Fruit fly (Drosophila melanogaster) whole organism, embryonic: ENCODE results near the gene CG17612.

Experiments used
- CG10431 ChIP-seq: fragments of 200-800 bp; sonication (Bioruptor generic); optimal IDR thresholded peaks from 3 replicates; lab custom pipeline; 2018; ENCODE audit warnings: missing biosample characterization, mild to moderate bottlenecking, missing genetic modification characterization
- CG10543 ChIP-seq: fragments of 200-800 bp; sonication (Bioruptor generic); optimal IDR thresholded peaks from 3 replicates; lab custom pipeline; 2017; ENCODE audit warnings: missing biosample characterization, mild to moderate bottlenecking, missing genetic modification characterization, moderate library complexity
- CG11695 ChIP-seq: fragments of 200-800 bp; sonication (Bioruptor generic); IDR thresholded peaks from 3 replicates; pipeline ENCODE4 v1.3.6; 2022; ENCODE audit warnings: missing biosample characterization, missing genetic modification characterization
- CG12155 ChIP-seq: fragments of 200-800 bp; sonication (Bioruptor generic); optimal IDR thresholded peaks from 3 replicates; lab custom pipeline; 2016; ENCODE audit warnings: missing biosample characterization, missing genetic modification characterization
- CG13424 ChIP-seq: fragments of 200-800 bp; sonication (Bioruptor generic); optimal IDR thresholded peaks from 2 replicates; lab custom pipeline; 2019; ENCODE audit warnings: missing biosample characterization, mild to moderate bottlenecking, missing genetic modification characterization, moderate library complexity
- CG15073 ChIP-seq: fragments of 200-800 bp; sonication (Bioruptor generic); optimal IDR thresholded peaks from 2 replicates; lab custom pipeline; 2016; ENCODE audit warnings: missing biosample characterization, missing genetic modification characterization
- CG17359 ChIP-seq: fragments of 200-800 bp; sonication (Bioruptor generic); optimal IDR thresholded peaks from 3 replicates; lab custom pipeline; 2018; ENCODE audit warnings: missing biosample characterization, mild to moderate bottlenecking, missing genetic modification characterization, moderate library complexity
- CG31441 ChIP-seq: fragments of 200-800 bp; sonication (Bioruptor generic); IDR thresholded peaks from 2 replicates; pipeline ENCODE4 v1.3.6; 2022; ENCODE audit warnings: missing biosample characterization, missing genetic modification characterization
- CG42726 ChIP-seq: fragments of 200-800 bp; sonication (Bioruptor generic); IDR thresholded peaks from 2 replicates; pipeline ENCODE4 v1.3.6; 2022; ENCODE audit warnings: missing biosample characterization, missing genetic modification characterization; ENCODE audit not compliant: partially characterized antibody
- CG6791 ChIP-seq: fragments of 200-800 bp; sonication (Bioruptor generic); IDR thresholded peaks from 3 replicates; pipeline ENCODE4 v1.3.6; 2022; ENCODE audit warnings: missing biosample characterization, missing genetic modification characterization; ENCODE audit not compliant: partially characterized antibody
- CG7556 ChIP-seq: fragments of 200-800 bp; sonication (Bioruptor generic); optimal IDR thresholded peaks from 2 replicates; lab custom pipeline; 2017; ENCODE audit warnings: missing biosample characterization, mild to moderate bottlenecking, missing genetic modification characterization
- CG8944 ChIP-seq: fragments of 200-800 bp; sonication (Bioruptor generic); optimal IDR thresholded peaks from 3 replicates; lab custom pipeline; 2016; ENCODE audit warnings: missing biosample characterization, missing genetic modification characterization
- CG9437 ChIP-seq: fragments of 200-800 bp; sonication (Bioruptor generic); optimal IDR thresholded peaks from 2 replicates; lab custom pipeline; 2018; ENCODE audit warnings: missing biosample characterization, mild to moderate bottlenecking, missing genetic modification characterization
- E2f2 ChIP-seq: fragments of 200-800 bp; sonication (Bioruptor generic); IDR thresholded peaks from 2 replicates; pipeline ENCODE4 v1.3.6; 2022; ENCODE audit warnings: missing biosample characterization, missing genetic modification characterization
- HLH3B ChIP-seq: fragments of 200-800 bp; sonication (Bioruptor generic); IDR thresholded peaks from 2 replicates; pipeline ENCODE4 v1.3.6; 2022; ENCODE audit warnings: missing biosample characterization, missing genetic modification characterization
- Hey ChIP-seq: fragments of 200-800 bp; sonication (Bioruptor generic); optimal IDR thresholded peaks from 3 replicates; lab custom pipeline; 2018; ENCODE audit warnings: missing biosample characterization, mild to moderate bottlenecking, missing genetic modification characterization
- HmgZ ChIP-seq: fragments of 200-800 bp; sonication (Bioruptor generic); optimal IDR thresholded peaks from 2 replicates; lab custom pipeline; 2018; ENCODE audit warnings: missing biosample characterization, mild to moderate bottlenecking, missing genetic modification characterization
- MTF-1 ChIP-seq: fragments of 200-800 bp; sonication (Bioruptor generic); optimal IDR thresholded peaks from 2 replicates; lab custom pipeline; 2018; ENCODE audit warnings: missing biosample characterization, mild to moderate bottlenecking, missing genetic modification characterization, borderline replicate concordance
- Med ChIP-seq: fragments of 200-800 bp; sonication (Bioruptor generic); peaks from one replicate; lab custom pipeline; 2016; ENCODE audit warnings: missing biosample characterization, missing genetic modification characterization, mild to moderate bottlenecking, inconsistent platforms, moderate library complexity
- Meics ChIP-seq: fragments of 200-800 bp; sonication (Bioruptor generic); optimal IDR thresholded peaks from 2 replicates; lab custom pipeline; 2017; ENCODE audit warnings: missing biosample characterization, mild to moderate bottlenecking, missing genetic modification characterization
- Myb ChIP-seq: fragments of 200-800 bp; sonication (Bioruptor generic); optimal IDR thresholded peaks from 2 replicates; lab custom pipeline; 2016; ENCODE audit warnings: missing biosample characterization, missing genetic modification characterization
- NK7.1 ChIP-seq: fragments of 200-800 bp; sonication (Bioruptor generic); optimal IDR thresholded peaks from 3 replicates; lab custom pipeline; 2016; ENCODE audit warnings: missing biosample characterization, missing genetic modification characterization
- Stat92E ChIP-seq, 3 experiments: fragments of >200 bp in 2 of 3; fragments of 200-800 bp in 1 of 3; sonication (Bioruptor generic) in 1 of 3; optimal IDR thresholded peaks; 2 replicates each; lab custom pipeline; 2017 to 2019; ENCODE audit warnings: missing biosample characterization in 3 of 3, missing genetic modification characterization in 3 of 3, mild to moderate bottlenecking in 1 of 3, moderate library complexity in 1 of 3
- Trl ChIP-seq, 3 experiments: fragments of >200 bp in 2 of 3; fragments of 200-800 bp in 1 of 3; sonication (Bioruptor generic) in 1 of 3; optimal IDR thresholded peaks; 2 replicates in 1 of 3; 3 replicates in 2 of 3; lab custom pipeline; 2016 to 2017; ENCODE audit warnings: missing biosample characterization in 1 of 3, missing genetic modification characterization in 1 of 3
- Vsx1 ChIP-seq: fragments of 200-800 bp; sonication (Bioruptor generic); optimal IDR thresholded peaks from 2 replicates; lab custom pipeline; 2017; ENCODE audit warnings: missing biosample characterization, mild to moderate bottlenecking, missing genetic modification characterization, missing genetic modification reagents
- ac ChIP-seq: fragments of 200-800 bp; sonication (Bioruptor generic); optimal IDR thresholded peaks from 3 replicates; lab custom pipeline; 2017; ENCODE audit warnings: missing biosample characterization, mild to moderate bottlenecking, missing genetic modification characterization
- ap ChIP-seq: fragments of 200-800 bp; sonication (Bioruptor generic); IDR thresholded peaks from 2 replicates; pipeline ENCODE4 v1.3.6; 2022; ENCODE audit warnings: missing biosample characterization, missing genetic modification characterization
- cwo ChIP-seq: fragments of 200-800 bp; sonication (Bioruptor generic); optimal IDR thresholded peaks from 3 replicates; lab custom pipeline; 2017; ENCODE audit warnings: missing biosample characterization, missing genetic modification characterization, mild to moderate bottlenecking, moderate library complexity, missing genetic modification reagents
- gem ChIP-seq: fragments of 200-800 bp; sonication (Bioruptor generic); optimal IDR thresholded peaks from 2 replicates; lab custom pipeline; 2019; ENCODE audit warnings: missing biosample characterization, mild to moderate bottlenecking, missing genetic modification characterization, moderate library complexity
- gro ChIP-seq: fragments of 200-800 bp; sonication (Bioruptor generic); optimal IDR thresholded peaks from 2 replicates; lab custom pipeline; 2016; ENCODE audit warnings: missing biosample characterization, missing genetic modification characterization
- hth ChIP-seq: fragments of >200 bp; optimal IDR thresholded peaks from 2 replicates; lab custom pipeline; 2017; ENCODE audit warnings: inconsistent platforms
- kni ChIP-seq: fragments of 200-800 bp; sonication (Bioruptor generic); optimal IDR thresholded peaks from 3 replicates; lab custom pipeline; 2017; ENCODE audit warnings: mild to moderate bottlenecking, missing biosample characterization, missing genetic modification reagents, missing genetic modification characterization
- lola ChIP-seq, 3 experiments: fragments of >200 bp in 2 of 3; fragments of 200-800 bp in 1 of 3; sonication (Bioruptor generic) in 1 of 3; optimal IDR thresholded peaks; 2 replicates each; lab custom pipeline; 2017 to 2019; ENCODE audit warnings: missing biosample characterization in 3 of 3, missing genetic modification characterization in 3 of 3, mild to moderate bottlenecking in 1 of 3, moderate library complexity in 1 of 3
- luna ChIP-seq: fragments of 200-800 bp; sonication (Bioruptor generic); optimal IDR thresholded peaks from 2 replicates; lab custom pipeline; 2016; ENCODE audit warnings: missing biosample characterization, missing genetic modification characterization
- nau ChIP-seq: fragments of 200-800 bp; sonication (Bioruptor generic); optimal IDR thresholded peaks from 3 replicates; lab custom pipeline; 2017; ENCODE audit warnings: missing biosample characterization, mild to moderate bottlenecking, missing genetic modification characterization, missing genetic modification reagents
- nmo ChIP-seq: fragments of 200-800 bp; sonication (Bioruptor generic); optimal IDR thresholded peaks from 2 replicates; lab custom pipeline; 2018; ENCODE audit warnings: missing biosample characterization, mild to moderate bottlenecking, missing genetic modification characterization, moderate library complexity
- otp ChIP-seq: fragments of 200-800 bp; sonication (Bioruptor generic); IDR thresholded peaks from 3 replicates; pipeline ENCODE4, ENCODE4 v1.3.6; 2022; ENCODE audit warnings: missing biosample characterization, missing genetic modification characterization
- phol ChIP-seq: fragments of 200-800 bp; sonication (Bioruptor generic); optimal IDR thresholded peaks from 3 replicates; lab custom pipeline; 2018; ENCODE audit warnings: missing biosample characterization, mild to moderate bottlenecking, missing genetic modification characterization, moderate library complexity
- repo ChIP-seq: fragments of 200-800 bp; sonication (Bioruptor generic); optimal IDR thresholded peaks from 2 replicates; lab custom pipeline; 2016; ENCODE audit warnings: missing biosample characterization, missing genetic modification characterization
- salm ChIP-seq: fragments of 200-800 bp; sonication (Bioruptor generic); optimal IDR thresholded peaks from 2 replicates; lab custom pipeline; 2018; ENCODE audit warnings: missing biosample characterization, mild to moderate bottlenecking, missing genetic modification characterization
- sens ChIP-seq: fragments of 200-800 bp; sonication (Bioruptor generic); peaks from one replicate; lab custom pipeline; 2016; ENCODE audit warnings: missing biosample characterization, missing genetic modification characterization
- sob ChIP-seq: fragments of 200-800 bp; sonication (Bioruptor generic); IDR thresholded peaks from 2 replicates; pipeline ENCODE4 v1.3.6; 2022; ENCODE audit warnings: missing biosample characterization, missing genetic modification characterization
- tx ChIP-seq: fragments of 200-800 bp; sonication (Bioruptor generic); optimal IDR thresholded peaks from 2 replicates; lab custom pipeline; 2016; ENCODE audit warnings: missing biosample characterization, missing genetic modification characterization
- unpg ChIP-seq: fragments of 200-800 bp; sonication (Bioruptor generic); optimal IDR thresholded peaks from 3 replicates; lab custom pipeline; 2018; ENCODE audit warnings: missing biosample characterization, mild to moderate bottlenecking, missing genetic modification characterization, moderate library complexity

The CG17612 gene

DNA sequence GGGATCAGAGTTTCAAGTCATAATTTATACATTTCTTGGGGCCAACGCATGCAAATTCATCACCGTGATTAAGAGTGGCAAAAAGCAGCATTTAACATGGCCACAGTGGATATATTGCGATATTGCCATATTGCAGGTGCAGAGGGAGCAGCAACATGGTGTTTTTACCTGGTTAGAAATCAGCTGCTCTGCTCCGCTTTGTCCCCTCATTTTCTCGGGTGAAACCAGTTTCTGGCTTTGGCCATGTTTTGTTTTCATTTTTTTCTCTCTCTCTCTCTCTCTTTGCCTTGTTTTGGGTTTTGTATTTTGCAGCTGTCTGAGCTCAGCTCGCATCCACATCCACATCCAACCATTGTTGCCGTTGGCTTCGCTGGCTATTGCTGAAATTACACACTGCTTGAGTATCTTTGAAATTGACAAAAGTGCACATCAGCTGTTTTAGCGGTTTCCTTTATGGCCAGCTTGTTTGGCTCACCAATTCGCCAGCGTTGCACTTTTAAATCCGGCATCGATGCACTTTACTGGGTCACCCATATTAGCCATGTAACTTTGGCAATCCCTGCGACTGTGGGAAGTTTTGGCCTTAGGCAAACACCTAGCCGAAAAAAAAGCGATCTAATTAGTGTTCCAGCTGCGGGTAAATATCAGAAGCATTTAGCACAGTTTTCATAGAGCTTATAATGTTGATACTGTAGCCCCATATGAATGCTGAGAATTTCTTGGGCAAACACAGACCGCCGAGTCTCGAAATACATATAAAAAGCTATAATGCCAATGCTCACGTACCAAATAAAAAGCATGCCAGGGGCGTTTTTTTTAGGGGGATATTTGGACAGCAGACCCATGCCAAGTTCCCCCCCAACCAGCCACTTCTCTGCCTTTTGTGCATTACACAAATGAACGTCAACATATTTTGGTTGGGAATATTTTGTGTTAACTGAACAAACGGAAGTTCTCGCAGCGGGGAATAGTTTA is 7.2 kb downstream of the CG17612 start (continued):
- TF ChIP-seq CG42726 (GFP tag; lab: Robert Waterston, UW): no peak
- TF ChIP-seq otp (GFP tag; lab: Robert Waterston, UW): peak; percentile 54; the same call in 1 of the 3 replicates
- peak; percentile 46 for TF ChIP-seq sob (GFP tag; lab: Robert Waterston, UW)
- peak; percentile 89 for TF ChIP-seq ac (GFP tag; lab: Kevin White, UChicago)
- peak; percentile 25 for TF ChIP-seq CG10543 (GFP tag; lab: Kevin White, UChicago)
- TF ChIP-seq unpg (GFP tag; lab: Kevin White, UChicago): peak; percentile 12
- TF ChIP-seq phol (tag; lab: Kevin White, UChicago): peak; percentile 8
- no peak for TF ChIP-seq CG6791
- peak; percentile 84 for TF ChIP-seq Med (GFP tag; lab: Kevin White, UChicago)
- peak; percentile 6 for TF ChIP-seq MTF-1 (GFP tag; lab: Kevin White, UChicago)
- TF ChIP-seq HLH3B (GFP tag; lab: Robert Waterston, UW): 0 out of 2 replicates have a peak, but pooled peaks have one; percentile 28
- TF ChIP-seq CG12155 (GFP tag; lab: Kevin White, UChicago): no peak
- TF ChIP-seq E2f2: no peak
- TF ChIP-seq, all 482 proteins: peak for 50

DNA sequence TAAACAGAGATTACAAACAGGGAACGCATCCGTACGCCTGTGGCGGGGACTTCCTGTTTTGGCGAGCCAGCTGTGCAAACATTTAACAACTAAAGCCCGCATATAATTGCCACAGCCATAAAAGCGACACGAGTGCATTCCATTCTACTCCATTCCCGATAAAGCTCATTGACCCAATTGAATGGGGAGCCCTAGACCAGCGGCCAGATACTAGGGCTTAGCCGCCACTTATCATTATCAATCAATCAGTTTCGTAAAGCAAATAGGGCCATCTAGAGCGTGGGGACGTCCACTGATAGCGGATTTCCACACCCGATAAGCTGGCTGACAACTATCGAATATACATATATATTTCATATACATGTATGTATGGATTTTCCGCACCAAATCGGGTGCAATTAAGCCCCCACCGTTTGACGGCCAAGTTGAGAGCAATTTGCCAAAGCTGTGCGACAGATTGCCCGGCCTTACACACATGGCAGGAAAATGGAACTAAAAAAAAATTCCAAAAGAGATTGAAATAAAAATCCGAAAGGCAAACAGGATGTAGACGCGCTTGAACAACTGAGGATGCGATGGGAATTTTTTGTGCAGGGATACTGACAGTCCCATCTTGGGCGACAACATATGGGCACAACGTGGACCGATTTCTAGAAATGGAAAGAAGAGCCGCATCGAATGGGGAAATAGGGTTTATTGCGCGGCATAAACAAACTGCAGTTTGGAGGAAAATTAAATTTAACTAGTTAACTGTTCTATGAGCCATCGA is 9.5 kb downstream of the CG17612 start:
- TF ChIP-seq CG10431 (GFP tag; lab: Kevin White, UChicago) (no peak), Vsx1 (GFP tag; lab: Kevin White, UChicago) (peak; percentile 4), MTF-1 (GFP tag; lab: Kevin White, UChicago) (no peak), ap (no peak), gem (no peak), gro (GFP tag; lab: Kevin White, UChicago) (no peak), repo (no peak), nau (GFP tag; lab: Kevin White, UChicago) (no peak), CG31441 (GFP tag; lab: Robert Waterston, UW) (no peak), CG9437 (no peak), CG15073 (GFP tag; lab: Kevin White, UChicago) (no peak), salm (tag; lab: Kevin White, UChicago) (no peak), CG7556 (GFP tag; lab: Kevin White, UChicago) (no peak), Trl (optimal IDR thresholded peaks at IDR 0.05; lab: Kevin White, UChicago) (no peak), Trl (GFP tag; optimal IDR thresholded peaks at IDR 0.05; lab: Kevin White, UChicago) (no peak), cwo (no peak), NK7.1 (GFP tag; lab: Kevin White, UChicago) (no peak), lola (GFP tag; optimal IDR thresholded peaks at IDR 0.05; lab: Kevin White, UChicago) (no peak), HmgZ (tag; lab: Kevin White, UChicago) (no peak), tx (GFP tag; lab: Kevin White, UChicago) (no peak), nmo (GFP tag; lab: Kevin White, UChicago) (no peak), Stat92E (GFP tag; optimal IDR thresholded peaks at IDR 0.05; lab: Kevin White, UChicago) (no peak), CG17359 (tag; lab: Kevin White, UChicago) (no peak), Hey (tag; lab: Kevin White, UChicago) (no peak), CG8944 (GFP tag; lab: Kevin White, UChicago) (no peak), kni (GFP tag; lab: Kevin White, UChicago) (no peak), CG13424 (tag; lab: Kevin White, UChicago) (no peak), Meics (no peak), hth (lab: Kevin White, UChicago) (no peak), CG11695 (GFP tag; lab: Robert Waterston, UW) (no peak), Myb (GFP tag; lab: Kevin White, UChicago) (no peak), sens (GFP tag; lab: Kevin White, UChicago) (peak; percentile 54), luna (GFP tag; lab: Kevin White, UChicago) (no peak)
